Worm (Caenorhabditis elegans) whole organism, L4 larva: Measurements from ENCODE around the gene R04D3.3.

ENCODE experiments used
- F10B5.3 ChIP-seq: sonication (generic microtip); optimal IDR thresholded peaks from 2 replicates; lab custom pipeline; 2016; ENCODE audit warnings: mild to moderate bottlenecking, missing genetic modification characterization, missing compliant biosample characterization
- F49E8.2 ChIP-seq: sonication (generic microtip); optimal IDR thresholded peaks from 2 replicates; lab custom pipeline; 2016; ENCODE audit warnings: missing compliant biosample characterization, mild to moderate bottlenecking, missing genetic modification characterization, borderline replicate concordance
- T26A8.4 ChIP-seq: fragments of 200-800 bp; sonication (Bioruptor generic); IDR thresholded peaks from 2 replicates; pipeline ENCODE4 v1.3.6; 2022; ENCODE audit warnings: missing genetic modification characterization, missing compliant biosample characterization
- Y105C5A.15 ChIP-seq: fragments of 200-800 bp; sonication (Bioruptor generic); IDR thresholded peaks from 2 replicates; pipeline ENCODE4 v1.3.6; 2022; ENCODE audit warnings: missing genetic modification characterization, missing compliant biosample characterization
- Y75B8A.6 ChIP-seq: fragments of 200-800 bp; sonication (Bioruptor generic); IDR thresholded peaks from 2 replicates; pipeline ENCODE4 v1.3.6; 2022; ENCODE audit warnings: missing genetic modification reagents, missing genetic modification characterization, missing compliant biosample characterization
- ZK337.2 ChIP-seq: fragments of 200-800 bp; sonication (Bioruptor generic); IDR thresholded peaks from 2 replicates; pipeline ENCODE4 v1.3.6; 2022; ENCODE audit warnings: missing genetic modification reagents, missing genetic modification characterization, missing compliant biosample characterization
- aly-2 ChIP-seq: sonication (generic microtip); optimal IDR thresholded peaks from 2 replicates; lab custom pipeline; 2018; ENCODE audit warnings: missing biosample characterization, missing genetic modification characterization
- arid-1 ChIP-seq: fragments of 200-800 bp; sonication (Bioruptor generic); conservative IDR thresholded peaks from 2 replicates; pipeline ENCODE4 v1.3.6; 2022; ENCODE audit warnings: missing genetic modification reagents, missing genetic modification characterization, missing compliant biosample characterization
- attf-4 ChIP-seq: sonication (generic microtip); optimal IDR thresholded peaks from 3 replicates; lab custom pipeline; 2017; ENCODE audit warnings: missing biosample characterization, missing genetic modification characterization
- ceh-20 ChIP-seq: fragments of 200-800 bp; sonication (Bioruptor generic); IDR thresholded peaks from 2 replicates; pipeline ENCODE4 v1.3.6; 2022; ENCODE audit warnings: missing genetic modification reagents, missing genetic modification characterization, missing compliant biosample characterization
- ceh-62 ChIP-seq: sonication (generic microtip); optimal IDR thresholded peaks from 2 replicates; lab custom pipeline; 2017; ENCODE audit warnings: missing biosample characterization, missing genetic modification characterization
- ceh-82 ChIP-seq: sonication (generic microtip); optimal IDR thresholded peaks from 2 replicates; lab custom pipeline; 2017; ENCODE audit warnings: missing biosample characterization, missing genetic modification characterization
- ces-1 ChIP-seq: fragments of 150-350 bp; sonication (generic microtip); optimal IDR thresholded peaks from 4 replicates; lab custom pipeline; 2014; ENCODE audit warnings: missing biosample characterization, missing genetic modification reagents, missing genetic modification characterization
- ctbp-1 ChIP-seq: fragments of 200-800 bp; sonication (Bioruptor generic); IDR thresholded peaks from 2 replicates; pipeline ENCODE4 v1.3.6; 2022; ENCODE audit warnings: missing genetic modification reagents, missing genetic modification characterization, missing compliant biosample characterization
- daf-12 ChIP-seq: fragments of 150-350 bp; optimal IDR thresholded peaks from 2 replicates; lab custom pipeline; 2014; ENCODE audit warnings: missing biosample characterization, missing genetic modification reagents, missing genetic modification characterization
- daf-19 ChIP-seq: fragments of 200-800 bp; sonication (Bioruptor generic); conservative IDR thresholded peaks from 2 replicates; pipeline ENCODE4 v1.3.6; 2022; ENCODE audit warnings: missing genetic modification characterization, missing compliant biosample characterization
- daf-8 ChIP-seq: fragments of 200-800 bp; sonication (Bioruptor generic); IDR thresholded peaks from 2 replicates; pipeline ENCODE4 v1.3.6; 2022; ENCODE audit warnings: missing genetic modification characterization, missing compliant biosample characterization
- dmd-8 ChIP-seq: fragments of 200-800 bp; sonication (Bioruptor generic); IDR thresholded peaks from 2 replicates; pipeline ENCODE4 v1.3.6; 2022; ENCODE audit warnings: missing genetic modification characterization, missing compliant biosample characterization
- hif-1 ChIP-seq, 2 experiments: sonication (generic microtip); optimal IDR thresholded peaks; 2 replicates each; lab custom pipeline; 2016 to 2017; ENCODE audit warnings: missing compliant biosample characterization in 2 of 2, missing genetic modification characterization in 2 of 2, missing genetic modification reagents in 2 of 2, missing genotype in 2 of 2, mild to moderate bottlenecking in 1 of 2
- hlh-30 ChIP-seq: sonication (generic microtip); optimal IDR thresholded peaks from 2 replicates; lab custom pipeline; 2017; ENCODE audit warnings: antibody characterized with exemption, mild to moderate bottlenecking, missing genetic modification characterization, missing compliant biosample characterization; ENCODE audit not compliant: insufficient read depth
- hmg-1.1 ChIP-seq: fragments of 200-800 bp; sonication (Bioruptor generic); IDR thresholded peaks from 2 replicates; pipeline ENCODE4 v1.3.6; 2022; ENCODE audit warnings: missing genetic modification reagents, missing genetic modification characterization, missing compliant biosample characterization
- lim-7 ChIP-seq: fragments of 200-800 bp; sonication (Bioruptor generic); IDR thresholded peaks from 2 replicates; pipeline ENCODE4 v1.3.6; 2022; ENCODE audit warnings: missing genetic modification characterization, missing compliant biosample characterization
- lin-13 ChIP-seq: fragments of 150-350 bp; optimal IDR thresholded peaks from 2 replicates; lab custom pipeline; 2014; ENCODE audit warnings: missing biosample characterization, missing genetic modification reagents, missing genetic modification characterization
- lin-39 ChIP-seq: fragments of 150-350 bp; optimal IDR thresholded peaks from 2 replicates; lab custom pipeline; 2014; ENCODE audit warnings: missing biosample characterization, missing genetic modification reagents, missing genetic modification characterization
- madf-5 ChIP-seq, 2 experiments: fragments of 200-800 bp; sonication (Bioruptor generic); IDR thresholded peaks; 2 replicates each; pipeline ENCODE4 v1.3.6; 2022; ENCODE audit warnings: missing compliant biosample characterization in 2 of 2, missing genetic modification characterization in 2 of 2
- mep-1 ChIP-seq: fragments of 150-350 bp; sonication (generic microtip); optimal IDR thresholded peaks from 3 replicates; lab custom pipeline; 2014; ENCODE audit warnings: missing biosample characterization, missing genetic modification characterization
- mxl-3 ChIP-seq: fragments of 200-800 bp; sonication (Bioruptor generic); optimal IDR thresholded peaks from 2 replicates; lab custom pipeline; 2018; ENCODE audit warnings: mild to moderate bottlenecking, missing genetic modification characterization, missing compliant biosample characterization
- nhr-11 ChIP-seq: fragments of 150-350 bp; optimal IDR thresholded peaks from 2 replicates; lab custom pipeline; 2014; ENCODE audit warnings: missing biosample characterization, missing genetic modification characterization
- nhr-111 ChIP-seq: fragments of 200-800 bp; sonication (Bioruptor generic); optimal IDR thresholded peaks from 2 replicates; lab custom pipeline; 2018; ENCODE audit warnings: mild to moderate bottlenecking, missing genetic modification characterization, missing compliant biosample characterization
- nhr-25 ChIP-seq: sonication (generic microtip); optimal IDR thresholded peaks from 2 replicates; lab custom pipeline; 2017; ENCODE audit warnings: missing genetic modification characterization, mild to moderate bottlenecking, missing compliant biosample characterization, antibody characterized with exemption, moderate library complexity, borderline replicate concordance; ENCODE audit not compliant: insufficient read depth
- nhr-41 ChIP-seq: fragments of 200-800 bp; sonication (Bioruptor generic); IDR thresholded peaks from 2 replicates; pipeline ENCODE4 v1.3.6; 2022; ENCODE audit warnings: missing genetic modification reagents, missing genetic modification characterization, missing compliant biosample characterization
- nhr-42 ChIP-seq: fragments of 200-800 bp; sonication (Bioruptor generic); IDR thresholded peaks from 2 replicates; pipeline ENCODE4 v1.3.6; 2022; ENCODE audit warnings: missing genetic modification characterization, missing compliant biosample characterization
- nhr-76 ChIP-seq: fragments of 150-350 bp; optimal IDR thresholded peaks from 2 replicates; lab custom pipeline; 2014; ENCODE audit warnings: missing biosample characterization, missing genetic modification characterization
- pha-4 ChIP-seq, 2 experiments: fragments of 150-350 bp in 1 of 2; fragments of 200-800 bp in 1 of 2; sonication (Bioruptor generic) in 1 of 2; IDR thresholded peaks in 1 of 2; optimal IDR thresholded peaks in 1 of 2; 2 replicates each; pipeline versions ENCODE4 v1.3.6 to Lab custom; 2014 to 2022; ENCODE audit warnings: missing genetic modification characterization in 2 of 2, missing genetic modification reagents in 2 of 2, missing biosample characterization in 1 of 2, missing compliant biosample characterization in 1 of 2
- php-3 ChIP-seq: fragments of 200-800 bp; sonication (Bioruptor generic); IDR thresholded peaks from 2 replicates; pipeline ENCODE4 v1.3.6; 2022; ENCODE audit warnings: missing genetic modification reagents, missing genetic modification characterization, missing compliant biosample characterization
- pqm-1 ChIP-seq: sonication (generic microtip); optimal IDR thresholded peaks from 2 replicates; lab custom pipeline; 2017; ENCODE audit warnings: missing biosample characterization, missing genetic modification characterization
- set-16 ChIP-seq: fragments of 200-800 bp; sonication (Bioruptor generic); IDR thresholded peaks from 2 replicates; pipeline ENCODE4 v1.3.6; 2022; ENCODE audit warnings: missing genetic modification reagents, missing genetic modification characterization, missing compliant biosample characterization
- skn-1 ChIP-seq: fragments of 150-350 bp; optimal IDR thresholded peaks from 2 replicates; lab custom pipeline; 2014; ENCODE audit warnings: missing biosample characterization, missing genetic modification characterization
- snpc-1.2 ChIP-seq: fragments of 200-800 bp; sonication (Bioruptor generic); IDR thresholded peaks from 2 replicates; pipeline ENCODE4 v1.3.6; 2022; ENCODE audit warnings: missing genetic modification reagents, missing genetic modification characterization, missing compliant biosample characterization
- snpc-4 ChIP-seq: fragments of 150-350 bp; optimal IDR thresholded peaks from 2 replicates; lab custom pipeline; 2014; ENCODE audit warnings: missing biosample characterization, missing genetic modification characterization
- spr-1 ChIP-seq: sonication (generic microtip); optimal IDR thresholded peaks from 2 replicates; lab custom pipeline; 2016; ENCODE audit warnings: mild to moderate bottlenecking, missing genetic modification characterization, missing compliant biosample characterization
- tag-97 ChIP-seq: fragments of 200-800 bp; sonication (Bioruptor generic); IDR thresholded peaks from 2 replicates; pipeline ENCODE4 v1.3.6; 2022; ENCODE audit warnings: missing genetic modification characterization, missing compliant biosample characterization
- tra-1 ChIP-seq: fragments of 200-800 bp; sonication (Bioruptor generic); IDR thresholded peaks from 2 replicates; pipeline ENCODE4 v1.3.6; 2022; ENCODE audit warnings: missing genetic modification reagents, missing genetic modification characterization, missing compliant biosample characterization
- unc-39 ChIP-seq: sonication (generic microtip); optimal IDR thresholded peaks from 2 replicates; lab custom pipeline; 2017; ENCODE audit warnings: missing biosample characterization, missing genetic modification characterization
- unc-62 ChIP-seq, 3 experiments: fragments of 150-350 bp in 1 of 3; sonication (generic microtip); optimal IDR thresholded peaks in 2 of 3; peaks in 1 of 3; 1 replicate in 1 of 3; 2 replicates in 2 of 3; lab custom pipeline; 2014 to 2017; ENCODE audit warnings: missing biosample characterization in 3 of 3, missing genetic modification characterization in 3 of 3, missing genetic modification reagents in 3 of 3, missing genotype in 1 of 3
- vab-7 ChIP-seq: fragments of 200-800 bp; sonication (Bioruptor generic); IDR thresholded peaks from 2 replicates; pipeline ENCODE4 v1.3.6; 2022; ENCODE audit warnings: missing genetic modification reagents, missing genetic modification characterization, missing compliant biosample characterization
- zag-1 ChIP-seq: fragments of 150-350 bp; optimal IDR thresholded peaks from 2 replicates; lab custom pipeline; 2014; ENCODE audit warnings: missing biosample characterization, missing genetic modification characterization
- zip-2 ChIP-seq: fragments of 150-350 bp; optimal IDR thresholded peaks from 2 replicates; lab custom pipeline; 2014; ENCODE audit warnings: missing biosample characterization, missing genetic modification characterization
- ztf-11 ChIP-seq: fragments of 150-350 bp; optimal IDR thresholded peaks from 2 replicates; lab custom pipeline; 2014; ENCODE audit warnings: missing biosample characterization, missing genetic modification characterization
- ztf-7 ChIP-seq: fragments of 150-350 bp; optimal IDR thresholded peaks from 2 replicates; lab custom pipeline; 2014; ENCODE audit warnings: missing biosample characterization, missing genetic modification characterization

Gene R04D3.3

ce11 chrX:13264550-13264949 lies 25.9 kb downstream of the R04D3.3 start (continued):
- TF ChIP-seq ztf-11 (tag; lab: Kevin White, UChicago): no peak
- TF ChIP-seq arid-1: peak; percentile 93
- peak; percentile 82 for TF ChIP-seq ctbp-1 (GFP tag; lab: Robert Waterston, UW)
- peak; percentile 61 for TF ChIP-seq nhr-111 (GFP tag; lab: Kevin White, UChicago)
- peak; percentile 76; the same call in 1 of the 2 replicates for TF ChIP-seq nhr-41 (GFP tag; lab: Robert Waterston, UW)
- 0 out of 2 replicates have a peak, but pooled peaks have one; percentile 31 for TF ChIP-seq daf-19 (GFP tag; lab: Robert Waterston, UW)
- TF ChIP-seq lim-7: peak; percentile 94
- TF ChIP-seq attf-4 (tag; lab: Kevin White, UChicago): no peak
- TF ChIP-seq lin-13 (GFP tag; lab: Kevin White, UChicago): peak; percentile 55
- TF ChIP-seq hlh-30 (tag; lab: Kevin White, UChicago): peak; percentile 70
- peak; percentile 33 to 51 for TF ChIP-seq hif-1 (tag; optimal IDR thresholded peaks at IDR 0.05; lab: Kevin White, UChicago)
- peak in 1 of 2 experiments; percentile 78 for TF ChIP-seq unc-62 (GFP tag; optimal IDR thresholded peaks at IDR 0.05 in 1 of 2; lab: Kevin White, UChicago)
- no peak for TF ChIP-seq unc-62 (tag; optimal IDR thresholded peaks at IDR 0.05; lab: Kevin White, UChicago)
- TF ChIP-seq ZK337.2: peak; percentile 82
- no peak for TF ChIP-seq ceh-82 (tag; lab: Kevin White, UChicago)
- TF ChIP-seq spr-1 (tag; lab: Kevin White, UChicago): peak; percentile 60
- TF ChIP-seq nhr-76: no peak
- TF ChIP-seq vab-7 (GFP tag; lab: Robert Waterston, UW): peak; percentile 93
- no peak for TF ChIP-seq unc-39 (tag; lab: Kevin White, UChicago)
- TF ChIP-seq Y75B8A.6 (GFP tag; lab: Robert Waterston, UW): peak; percentile 79; the same call in 1 of the 2 replicates
- no peak for TF ChIP-seq ces-1
- TF ChIP-seq skn-1 (tag; lab: Kevin White, UChicago): no peak
- TF ChIP-seq zip-2 (tag; lab: Kevin White, UChicago): peak; percentile 40
- TF ChIP-seq dmd-8: peak; percentile 87
- peak; percentile 76 for TF ChIP-seq php-3 (GFP tag; lab: Robert Waterston, UW)
- TF ChIP-seq lin-39 (tag; lab: Kevin White, UChicago): no peak
- TF ChIP-seq pha-4 (GFP tag; IDR thresholded peaks at IDR 0.05; lab: Robert Waterston, UW): peak; percentile 89
- TF ChIP-seq pha-4 (tag; optimal IDR thresholded peaks at IDR 0.05; lab: Kevin White, UChicago): no peak
- TF ChIP-seq T26A8.4 (GFP tag; lab: Robert Waterston, UW): no peak; the same call in 1 of the 2 replicates
- TF ChIP-seq nhr-42 (GFP tag; lab: Robert Waterston, UW): 0 out of 2 replicates have a peak, but pooled peaks have one; percentile 71
- peak; percentile 54 to 81; a peak in 2 of 4 replicates for TF ChIP-seq madf-5 (GFP tag; IDR thresholded peaks at IDR 0.05; lab: Robert Waterston, UW)
- peak; percentile 89 for TF ChIP-seq snpc-1.2 (GFP tag; lab: Robert Waterston, UW)
- no peak for TF ChIP-seq snpc-4 (tag; lab: Kevin White, UChicago)
- no peak for TF ChIP-seq tag-97
- TF ChIP-seq mxl-3 (GFP tag; lab: Kevin White, UChicago): peak; percentile 54
- TF ChIP-seq F10B5.3 (tag; lab: Kevin White, UChicago): peak; percentile 53
- peak; percentile 59; the same call in 1 of the 2 replicates for TF ChIP-seq ceh-20
- TF ChIP-seq zag-1: no peak
- 0 out of 2 replicates have a peak, but pooled peaks have one; percentile 58 for TF ChIP-seq daf-8 (GFP tag; lab: Robert Waterston, UW)
- TF ChIP-seq nhr-25 (tag; lab: Kevin White, UChicago): no peak
- no peak for TF ChIP-seq mep-1
- no peak for TF ChIP-seq nhr-11
- peak; percentile 62; the same call in 1 of the 2 replicates for TF ChIP-seq Y105C5A.15 (GFP tag; lab: Robert Waterston, UW)
- TF ChIP-seq daf-12 (tag; lab: Kevin White, UChicago): no peak
- peak; percentile 67; the same call in 1 of the 2 replicates for TF ChIP-seq tra-1 (GFP tag; lab: Robert Waterston, UW)
- peak; percentile 39 for TF ChIP-seq F49E8.2
- TF ChIP-seq ztf-7 (tag; lab: Kevin White, UChicago): peak; percentile 76
- TF ChIP-seq ceh-62: no peak
- TF ChIP-seq hmg-1.1: peak; percentile 96
- no peak for TF ChIP-seq set-16 (GFP tag; lab: Robert Waterston, UW)
- TF ChIP-seq pqm-1: no peak
- no peak for TF ChIP-seq aly-2 (tag; lab: Kevin White, UChicago)
